Fruit fly (Drosophila melanogaster) whole organism, embryonic: ENCODE data around the gene CG14282.

Experiments used
- ATbp ChIP-seq: fragments of 200-800 bp; sonication (Bioruptor generic); optimal IDR thresholded peaks from 2 replicates; lab custom pipeline; 2017; ENCODE audit warnings: missing biosample characterization, mild to moderate bottlenecking, missing genetic modification characterization, missing genetic modification reagents
- Asciz ChIP-seq: fragments of 200-800 bp; sonication (Bioruptor generic); optimal IDR thresholded peaks from 2 replicates; lab custom pipeline; 2017; ENCODE audit warnings: missing biosample characterization, mild to moderate bottlenecking, missing genetic modification characterization, missing genetic modification reagents
- Atf3 ChIP-seq: fragments of 200-800 bp; sonication (Bioruptor generic); optimal IDR thresholded peaks from 3 replicates; lab custom pipeline; 2016; ENCODE audit warnings: missing biosample characterization, missing genetic modification characterization
- Awh ChIP-seq: fragments of 200-800 bp; sonication (Bioruptor generic); IDR thresholded peaks from 2 replicates; pipeline ENCODE4, ENCODE4 v1.3.6; 2022; ENCODE audit warnings: missing biosample characterization, missing genetic modification characterization
- CG10267 ChIP-seq: fragments of 200-800 bp; sonication (Bioruptor generic); optimal IDR thresholded peaks from 2 replicates; lab custom pipeline; 2018; ENCODE audit warnings: missing biosample characterization, mild to moderate bottlenecking, missing genetic modification characterization, moderate library complexity
- CG10366 ChIP-seq: fragments of 200-800 bp; sonication (Bioruptor generic); IDR thresholded peaks from 2 replicates; pipeline ENCODE4 v1.3.6; 2022; ENCODE audit warnings: missing biosample characterization, missing genetic modification characterization
- CG10543 ChIP-seq: fragments of 200-800 bp; sonication (Bioruptor generic); optimal IDR thresholded peaks from 3 replicates; lab custom pipeline; 2017; ENCODE audit warnings: missing biosample characterization, mild to moderate bottlenecking, missing genetic modification characterization, moderate library complexity
- CG15696 ChIP-seq: fragments of 200-800 bp; sonication (Bioruptor generic); optimal IDR thresholded peaks from 2 replicates; lab custom pipeline; 2019; ENCODE audit warnings: missing biosample characterization, mild to moderate bottlenecking, missing genetic modification characterization, moderate library complexity
- CG1603 ChIP-seq: fragments of 200-800 bp; sonication (Bioruptor generic); optimal IDR thresholded peaks from 2 replicates; lab custom pipeline; 2019; ENCODE audit warnings: missing biosample characterization, mild to moderate bottlenecking, missing genetic modification characterization, moderate library complexity
- CG16815 ChIP-seq: fragments of 200-800 bp; sonication (Bioruptor generic); optimal IDR thresholded peaks from 3 replicates; lab custom pipeline; 2017; ENCODE audit warnings: missing biosample characterization, mild to moderate bottlenecking, missing genetic modification characterization
- CG17612 ChIP-seq: fragments of 200-800 bp; sonication (Bioruptor generic); IDR thresholded peaks from 2 replicates; pipeline ENCODE4 v1.3.6; 2022; ENCODE audit warnings: missing biosample characterization, missing genetic modification characterization
- CG18619 ChIP-seq: fragments of 200-800 bp; sonication (Bioruptor generic); optimal IDR thresholded peaks from 3 replicates; lab custom pipeline; 2017; ENCODE audit warnings: missing biosample characterization, mild to moderate bottlenecking, missing genetic modification characterization
- CG2116 ChIP-seq: fragments of 200-800 bp; sonication (Bioruptor generic); optimal IDR thresholded peaks from 3 replicates; lab custom pipeline; 2018; ENCODE audit warnings: missing biosample characterization, mild to moderate bottlenecking, missing genetic modification characterization
- CG5180 ChIP-seq: fragments of 200-800 bp; sonication (Bioruptor generic); optimal IDR thresholded peaks from 3 replicates; lab custom pipeline; 2017; ENCODE audit warnings: missing biosample characterization, missing genetic modification characterization, mild to moderate bottlenecking, moderate library complexity, missing genetic modification reagents
- CG6272 ChIP-seq: fragments of 200-800 bp; sonication (Bioruptor generic); IDR thresholded peaks from 2 replicates; pipeline ENCODE4 v1.3.6; 2022; ENCODE audit warnings: missing biosample characterization, missing genetic modification characterization
- CG6654 ChIP-seq: fragments of 200-800 bp; sonication (Bioruptor generic); optimal IDR thresholded peaks from 2 replicates; lab custom pipeline; 2017; ENCODE audit warnings: missing biosample characterization, mild to moderate bottlenecking, missing genetic modification characterization
- CTCF ChIP-seq: fragments of 200-800 bp; sonication (Bioruptor generic); optimal IDR thresholded peaks from 2 replicates; lab custom pipeline; 2017; ENCODE audit warnings: missing biosample characterization, mild to moderate bottlenecking, missing genetic modification characterization, moderate library complexity
- Chrac-16 ChIP-seq: fragments of 200-800 bp; sonication (Bioruptor generic); optimal IDR thresholded peaks from 3 replicates; lab custom pipeline; 2016; ENCODE audit warnings: missing biosample characterization, missing genetic modification characterization
- HHEX ChIP-seq: fragments of 200-800 bp; sonication (Bioruptor generic); optimal IDR thresholded peaks from 3 replicates; lab custom pipeline; 2017; ENCODE audit warnings: missing biosample characterization, mild to moderate bottlenecking, missing genetic modification characterization, missing genetic modification reagents
- HLH3B ChIP-seq: fragments of 200-800 bp; sonication (Bioruptor generic); IDR thresholded peaks from 2 replicates; pipeline ENCODE4 v1.3.6; 2022; ENCODE audit warnings: missing biosample characterization, missing genetic modification characterization
- Hmx ChIP-seq: fragments of 200-800 bp; sonication (Bioruptor generic); optimal IDR thresholded peaks from 2 replicates; lab custom pipeline; 2016; ENCODE audit warnings: missing biosample characterization, missing genetic modification characterization
- Hsf ChIP-seq: fragments of 200-800 bp; sonication (Bioruptor generic); optimal IDR thresholded peaks from 3 replicates; lab custom pipeline; 2016; ENCODE audit warnings: missing biosample characterization, missing genetic modification characterization
- Lhr ChIP-seq: fragments of 200-800 bp; sonication (Bioruptor generic); optimal IDR thresholded peaks from 3 replicates; lab custom pipeline; 2017; ENCODE audit warnings: mild to moderate bottlenecking, missing biosample characterization, missing genetic modification reagents, missing genetic modification characterization
- Lim3 ChIP-seq: fragments of 200-800 bp; sonication (Bioruptor generic); IDR thresholded peaks from 2 replicates; pipeline ENCODE4 v1.3.6; 2022; ENCODE audit warnings: missing biosample characterization, missing genetic modification characterization
- Med ChIP-seq: fragments of 200-800 bp; sonication (Bioruptor generic); peaks from one replicate; lab custom pipeline; 2016; ENCODE audit warnings: missing biosample characterization, missing genetic modification characterization, mild to moderate bottlenecking, inconsistent platforms, moderate library complexity
- Oli ChIP-seq: fragments of 200-800 bp; sonication (Bioruptor generic); optimal IDR thresholded peaks from 2 replicates; lab custom pipeline; 2018; ENCODE audit warnings: missing biosample characterization, mild to moderate bottlenecking, missing genetic modification characterization, moderate library complexity
- Optix ChIP-seq: fragments of 200-800 bp; sonication (Bioruptor generic); IDR thresholded peaks from 3 replicates; pipeline ENCODE4 v1.3.6; 2022; ENCODE audit warnings: missing biosample characterization, missing genetic modification characterization
- Rfx ChIP-seq: fragments of 200-800 bp; sonication (Bioruptor generic); IDR thresholded peaks from 2 replicates; pipeline ENCODE4 v1.3.6; 2022; ENCODE audit warnings: missing biosample characterization, missing genetic modification characterization
- Trl ChIP-seq, 3 experiments: fragments of >200 bp in 2 of 3; fragments of 200-800 bp in 1 of 3; sonication (Bioruptor generic) in 1 of 3; optimal IDR thresholded peaks; 2 replicates in 1 of 3; 3 replicates in 2 of 3; lab custom pipeline; 2016 to 2017; ENCODE audit warnings: missing biosample characterization in 1 of 3, missing genetic modification characterization in 1 of 3
- br ChIP-seq: fragments of >200 bp; optimal IDR thresholded peaks from 2 replicates; lab custom pipeline; 2017
- cato ChIP-seq: fragments of 200-800 bp; sonication (Bioruptor generic); optimal IDR thresholded peaks from 2 replicates; lab custom pipeline; 2016; ENCODE audit warnings: missing biosample characterization, missing genetic modification characterization, borderline replicate concordance
- chinmo ChIP-seq: fragments of 200-800 bp; sonication (Bioruptor generic); IDR thresholded peaks from 4 replicates; pipeline ENCODE4 v1.3.6; 2022; ENCODE audit warnings: missing biosample characterization, missing genetic modification characterization; ENCODE audit not compliant: partially characterized antibody
- dm ChIP-seq: fragments of 200-800 bp; sonication (Bioruptor generic); optimal IDR thresholded peaks from 3 replicates; lab custom pipeline; 2016; ENCODE audit warnings: missing biosample characterization, missing genetic modification characterization
- dpn ChIP-seq, 2 experiments: fragments of 200-800 bp; sonication (Bioruptor generic); optimal IDR thresholded peaks; 3 replicates each; lab custom pipeline; 2016; ENCODE audit warnings: missing biosample characterization in 2 of 2, missing genetic modification characterization in 2 of 2
- fd64A ChIP-seq: fragments of 200-800 bp; sonication (Bioruptor generic); optimal IDR thresholded peaks from 3 replicates; lab custom pipeline; 2018; ENCODE audit warnings: missing biosample characterization, mild to moderate bottlenecking, missing genetic modification characterization
- ftz-f1 ChIP-seq: fragments of 200-800 bp; sonication (Bioruptor generic); optimal IDR thresholded peaks from 2 replicates; lab custom pipeline; 2016; ENCODE audit warnings: missing biosample characterization, missing genetic modification characterization
- gfzf ChIP-seq: fragments of 200-800 bp; sonication (Bioruptor generic); optimal IDR thresholded peaks from 2 replicates; lab custom pipeline; 2016; ENCODE audit warnings: missing biosample characterization, mild to moderate bottlenecking, missing genetic modification characterization, moderate library complexity
- grn ChIP-seq: fragments of 200-800 bp; sonication (Bioruptor generic); optimal IDR thresholded peaks from 3 replicates; lab custom pipeline; 2017; ENCODE audit warnings: missing biosample characterization, missing genetic modification characterization
- lbe ChIP-seq: fragments of 200-800 bp; sonication (Bioruptor generic); optimal IDR thresholded peaks from 2 replicates; lab custom pipeline; 2016; ENCODE audit warnings: missing biosample characterization, mild to moderate bottlenecking, missing genetic modification characterization
- lola ChIP-seq, 3 experiments: fragments of >200 bp in 2 of 3; fragments of 200-800 bp in 1 of 3; sonication (Bioruptor generic) in 1 of 3; optimal IDR thresholded peaks; 2 replicates each; lab custom pipeline; 2017 to 2019; ENCODE audit warnings: missing biosample characterization in 3 of 3, missing genetic modification characterization in 3 of 3, mild to moderate bottlenecking in 1 of 3, moderate library complexity in 1 of 3
- lov ChIP-seq, 2 experiments: fragments of 200-800 bp in 1 of 2; fragments of >200 bp in 1 of 2; sonication (Bioruptor generic) in 1 of 2; IDR thresholded peaks in 1 of 2; optimal IDR thresholded peaks in 1 of 2; 2 replicates in 1 of 2; 3 replicates in 1 of 2; pipeline versions ENCODE4 v1.3.6 to Lab custom; 2017 to 2022; ENCODE audit warnings: missing biosample characterization in 1 of 2, missing genetic modification characterization in 1 of 2
- odd ChIP-seq: fragments of 200-800 bp; sonication (Bioruptor generic); optimal IDR thresholded peaks from 2 replicates; lab custom pipeline; 2017; ENCODE audit warnings: missing biosample characterization, mild to moderate bottlenecking, missing genetic modification characterization
- p53 ChIP-seq: fragments of 200-800 bp; sonication (Bioruptor generic); optimal IDR thresholded peaks from 2 replicates; lab custom pipeline; 2016; ENCODE audit warnings: missing biosample characterization, missing genetic modification characterization
- pnt ChIP-seq: fragments of 200-800 bp; sonication (Bioruptor generic); optimal IDR thresholded peaks from 3 replicates; lab custom pipeline; 2016; ENCODE audit warnings: missing biosample characterization, missing genetic modification characterization
- seq ChIP-seq: fragments of 200-800 bp; sonication (Bioruptor generic); IDR thresholded peaks from 2 replicates; pipeline ENCODE4 v1.3.6; 2022; ENCODE audit warnings: missing biosample characterization, missing genetic modification characterization
- trh ChIP-seq: fragments of 200-800 bp; sonication (Bioruptor generic); optimal IDR thresholded peaks from 2 replicates; lab custom pipeline; 2016; ENCODE audit warnings: missing biosample characterization, missing genetic modification characterization
- zfh1 ChIP-seq: fragments of 200-800 bp; sonication (Bioruptor generic); IDR thresholded peaks from 3 replicates; pipeline ENCODE4 v1.3.6; 2022; ENCODE audit warnings: missing biosample characterization, missing genetic modification characterization

Gene CG14282

dm6 chr3R:19163972-19164819 is 12.6 kb upstream of the CG14282 start, which contains the start of gene sqz (continued):
- TF ChIP-seq trh = no peak
- no peak for TF ChIP-seq ftz-f1
- peak; percentile 82; the same call in 3 of the 4 replicates for TF ChIP-seq chinmo (GFP tag; lab: Robert Waterston, UW)
- TF ChIP-seq lov (optimal IDR thresholded peaks at IDR 0.05; lab: Kevin White, UChicago) = no peak
- TF ChIP-seq lov (GFP tag; IDR thresholded peaks at IDR 0.05; lab: Robert Waterston, UW) = 0 out of 3 replicates have a peak, but pooled peaks have one; percentile 34
- no peak for TF ChIP-seq CG10366 (GFP tag; lab: Robert Waterston, UW)
- peak; percentile 81 for TF ChIP-seq CG5180 (GFP tag; lab: Kevin White, UChicago)
- TF ChIP-seq odd (GFP tag; lab: Kevin White, UChicago) = peak; percentile 26
- no peak for TF ChIP-seq CG16815
- TF ChIP-seq seq (GFP tag; lab: Robert Waterston, UW) = no peak; the same call in 1 of the 2 replicates
- peak; percentile 47 for TF ChIP-seq CG10543 (GFP tag; lab: Kevin White, UChicago)
- peak; percentile 69 for TF ChIP-seq lbe
- TF ChIP-seq Med (GFP tag; lab: Kevin White, UChicago) = peak; percentile 78
- no peak for TF ChIP-seq HLH3B (GFP tag; lab: Robert Waterston, UW)
- TF ChIP-seq CG2116 (GFP tag; lab: Kevin White, UChicago) = no peak

DNA sequence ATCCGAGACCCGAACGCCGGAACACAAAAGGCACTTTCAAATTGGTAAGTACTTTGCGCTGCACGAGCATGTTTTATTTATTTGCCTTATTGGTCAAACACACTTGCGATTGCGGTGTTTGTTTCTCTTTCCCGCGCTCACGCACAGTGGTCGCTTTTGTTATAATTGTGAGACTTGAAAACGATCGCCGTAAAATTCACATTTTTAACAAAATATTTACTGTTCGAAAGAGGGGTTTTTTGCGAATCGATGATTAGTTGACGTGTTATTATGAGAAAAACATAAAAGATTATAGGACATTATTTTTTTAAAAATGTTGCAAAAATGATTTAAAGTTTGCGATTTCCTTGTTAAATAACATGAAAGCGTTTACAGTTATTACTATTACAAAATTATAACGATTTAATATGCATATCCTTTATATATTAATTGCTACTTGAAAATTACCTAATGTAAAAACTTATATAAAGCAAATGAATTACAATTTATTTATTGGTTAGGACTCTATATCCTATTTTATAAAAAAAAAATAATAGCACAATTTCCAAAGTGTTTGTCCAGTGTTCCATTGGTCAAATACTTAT is 11.8 kb upstream of the CG14282 start:
- TF ChIP-seq Lim3 (no peak), CG17612 (no peak), HHEX (GFP tag; lab: Kevin White, UChicago) (peak; percentile 38), Chrac-16 (peak; percentile 51), Optix (GFP tag; lab: Robert Waterston, UW) (no peak), Awh (GFP tag; lab: Robert Waterston, UW) (peak; percentile 10; the same call in 1 of the 2 replicates), pnt (GFP tag; lab: Kevin White, UChicago) (no peak), gfzf (GFP tag; lab: Kevin White, UChicago) (no peak), Asciz (GFP tag; lab: Kevin White, UChicago) (peak; percentile 2), Hmx (GFP tag; lab: Kevin White, UChicago) (no peak), Atf3 (no peak), lola (GFP tag; optimal IDR thresholded peaks at IDR 0.05; lab: Kevin White, UChicago) (peak in 1 of 3 experiments; percentile 41), p53 (GFP tag; lab: Kevin White, UChicago) (no peak), CG10267 (tag; lab: Kevin White, UChicago) (peak; percentile 8), CG6272 (GFP tag; lab: Robert Waterston, UW) (no peak), Hsf (GFP tag; lab: Kevin White, UChicago) (peak; percentile 34), dm (GFP tag; lab: Kevin White, UChicago) (no peak), CG1603 (tag; lab: Kevin White, UChicago) (peak; percentile 15), zfh1 (no peak), CG6654 (GFP tag; lab: Kevin White, UChicago) (peak; percentile 33), CG18619 (GFP tag; lab: Kevin White, UChicago) (peak; percentile 60), Rfx (peak; percentile 55), dpn (GFP tag; optimal IDR thresholded peaks at IDR 0.05; lab: Kevin White, UChicago) (peak in 1 of 2 experiments; percentile 35), cato (GFP tag; lab: Kevin White, UChicago) (no peak), grn (GFP tag; lab: Kevin White, UChicago) (no peak), Trl (optimal IDR thresholded peaks at IDR 0.05; lab: Kevin White, UChicago) (no peak), Trl (GFP tag; optimal IDR thresholded peaks at IDR 0.05; lab: Kevin White, UChicago) (no peak), fd64A (GFP tag; lab: Kevin White, UChicago) (peak; percentile 27), ATbp (peak; percentile 22), Oli (tag; lab: Kevin White, UChicago) (peak; percentile 64), CG15696 (tag; lab: Kevin White, UChicago) (no peak), CTCF (GFP tag; lab: Kevin White, UChicago) (no peak), br (no peak), Lhr (GFP tag; lab: Kevin White, UChicago) (no peak)
